Fruit fly (Drosophila melanogaster) ovary, adult (tissue): ENCODE data around the gene CG32767.

Experiments used
- CG17801 ChIP-seq: fragments of 200-800 bp; optimal IDR thresholded peaks from 2 replicates; lab custom pipeline; 2019; ENCODE audit warnings: missing biosample characterization, mild to moderate bottlenecking, missing genetic modification characterization, moderate library complexity; ENCODE audit not compliant: partially characterized antibody

The CG32767 gene

dm6 chrX:5082840-5083646, 1.5 kb downstream of the CG32767 start:
- TF ChIP-seq CG17801 (GFP tag; lab: Kevin White, UChicago) = peak; percentile 58

dm6 chrX:5082354-5082818, 2.2 kb downstream of the CG32767 start:
- peak; percentile 72 for TF ChIP-seq CG17801 (GFP tag; lab: Kevin White, UChicago)

dm6 chrX:5080521-5080920, 4.0 kb downstream of the CG32767 start:
- TF ChIP-seq CG17801 (GFP tag; lab: Kevin White, UChicago) = no peak

dm6 chrX:5075842-5076413, 8.6 kb downstream of the CG32767 start:
- no peak for TF ChIP-seq CG17801 (GFP tag; lab: Kevin White, UChicago)

- TF ChIP-seq CG17801 (GFP tag; lab: Kevin White, UChicago) = no peak
Measured at dm6 chrX:5068475-5068874, 16.1 kb downstream of the CG32767 start.

- TF ChIP-seq CG17801 (GFP tag; lab: Kevin White, UChicago) = no peak
Measured at dm6 chrX:5066627-5067026, 17.9 kb downstream of the CG32767 start.

- no peak for TF ChIP-seq CG17801 (GFP tag; lab: Kevin White, UChicago)
Measured at dm6 chrX:5063540-5064308, 20.8 kb downstream of the CG32767 start.

- TF ChIP-seq CG17801 (GFP tag; lab: Kevin White, UChicago) = no peak
Measured at dm6 chrX:5061989-5062388, 22.6 kb downstream of the CG32767 start.

dm6 chrX:5058688-5059087, 25.9 kb downstream of the CG32767 start:
- TF ChIP-seq CG17801 (GFP tag; lab: Kevin White, UChicago) = no peak

- no peak for TF ChIP-seq CG17801 (GFP tag; lab: Kevin White, UChicago)
Measured at dm6 chrX:5056076-5056475, 28.5 kb downstream of the CG32767 start.

- TF ChIP-seq CG17801 (GFP tag; lab: Kevin White, UChicago) = no peak
Measured at dm6 chrX:5055011-5055410, 29.6 kb downstream of the CG32767 start.

dm6 chrX:5052994-5053393, 31.6 kb downstream of the CG32767 start:
- TF ChIP-seq CG17801 (GFP tag; lab: Kevin White, UChicago) = no peak

dm6 chrX:5051049-5051448, 33.5 kb downstream of the CG32767 start:
- TF ChIP-seq CG17801 (GFP tag; lab: Kevin White, UChicago) = no peak

- no peak for TF ChIP-seq CG17801 (GFP tag; lab: Kevin White, UChicago)
Measured at dm6 chrX:5047886-5048533, 36.6 kb downstream of the CG32767 start, which contains the start of gene ovo. ovo (plus strand) TSS chrX:5048273.

dm6 chrX:5046895-5047306, 37.7 kb downstream of the CG32767 start:
- TF ChIP-seq CG17801 (GFP tag; lab: Kevin White, UChicago) = no peak
